Fruit fly (Drosophila melanogaster) whole organism, prepupa: Measurements from ENCODE around the gene dl.

Source experiments
- Blimp-1 ChIP-seq: fragments of 200-800 bp; sonication (Bioruptor generic); optimal IDR thresholded peaks from 3 replicates; lab custom pipeline; 2017; ENCODE audit warnings: missing biosample characterization, missing genetic modification characterization, mild to moderate bottlenecking, moderate library complexity, missing genetic modification reagents
- CG10631 ChIP-seq: fragments of 200-800 bp; sonication (Bioruptor generic); optimal IDR thresholded peaks from 2 replicates; lab custom pipeline; 2016; ENCODE audit warnings: missing biosample characterization, missing genetic modification characterization
- CG10669 ChIP-seq: fragments of 200-800 bp; sonication (Bioruptor generic); optimal IDR thresholded peaks from 3 replicates; lab custom pipeline; 2018; ENCODE audit warnings: missing biosample characterization, mild to moderate bottlenecking, missing genetic modification characterization, moderate library complexity
- CG11294 ChIP-seq: fragments of 200-800 bp; sonication (Bioruptor generic); IDR thresholded peaks from 2 replicates; pipeline ENCODE4 v1.3.6; 2022; ENCODE audit warnings: missing biosample characterization, missing genetic modification characterization
- CG11762 ChIP-seq: fragments of 200-800 bp; sonication (Bioruptor generic); optimal IDR thresholded peaks from 3 replicates; lab custom pipeline; 2016; ENCODE audit warnings: missing biosample characterization, missing genetic modification characterization; ENCODE audit not compliant: insufficient read depth
- CG11902 ChIP-seq: fragments of 200-800 bp; sonication (Bioruptor generic); optimal IDR thresholded peaks from 3 replicates; lab custom pipeline; 2016; ENCODE audit warnings: missing biosample characterization, missing genetic modification characterization
- CG15336 ChIP-seq: fragments of 200-800 bp; sonication (Bioruptor generic); IDR thresholded peaks from 2 replicates; pipeline ENCODE4 v1.3.6; 2022; ENCODE audit warnings: missing biosample characterization, missing genetic modification characterization
- CG1621 ChIP-seq: fragments of 200-800 bp; sonication (Bioruptor generic); optimal IDR thresholded peaks from 3 replicates; lab custom pipeline; 2018; ENCODE audit warnings: missing biosample characterization, mild to moderate bottlenecking, missing genetic modification characterization
- CG16779 ChIP-seq: fragments of 200-800 bp; sonication (Bioruptor generic); optimal IDR thresholded peaks from 3 replicates; lab custom pipeline; 2017; ENCODE audit warnings: missing biosample characterization, mild to moderate bottlenecking, missing genetic modification characterization
- CG3032 ChIP-seq: fragments of 200-800 bp; optimal IDR thresholded peaks from 2 replicates; lab custom pipeline; 2019; ENCODE audit warnings: missing biosample characterization, mild to moderate bottlenecking, missing genetic modification characterization, moderate library complexity
- CG31627 ChIP-seq: fragments of 200-800 bp; sonication (Bioruptor generic); optimal IDR thresholded peaks from 3 replicates; lab custom pipeline; 2016; ENCODE audit warnings: missing biosample characterization, missing genetic modification characterization
- CG32006 ChIP-seq: fragments of 200-800 bp; sonication (Bioruptor generic); optimal IDR thresholded peaks from 3 replicates; lab custom pipeline; 2017; ENCODE audit warnings: missing biosample characterization, mild to moderate bottlenecking, missing genetic modification characterization
- CG3919 ChIP-seq: fragments of 200-800 bp; sonication (Bioruptor generic); optimal IDR thresholded peaks from 3 replicates; lab custom pipeline; 2016; ENCODE audit warnings: missing biosample characterization, missing genetic modification characterization
- CG6163 ChIP-seq: fragments of 200-800 bp; sonication (Bioruptor generic); IDR thresholded peaks from 3 replicates; pipeline ENCODE4 v1.3.6; 2022; ENCODE audit warnings: missing biosample characterization, missing genetic modification characterization
- CG6276 ChIP-seq: fragments of 200-800 bp; sonication (Bioruptor generic); optimal IDR thresholded peaks from 2 replicates; lab custom pipeline; 2017; ENCODE audit warnings: missing biosample characterization, mild to moderate bottlenecking, missing genetic modification characterization
- CG6792 ChIP-seq: fragments of 200-800 bp; sonication (Bioruptor generic); optimal IDR thresholded peaks from 3 replicates; lab custom pipeline; 2016; ENCODE audit warnings: missing biosample characterization, missing genetic modification characterization
- CG6808 ChIP-seq: fragments of 200-800 bp; sonication (Bioruptor generic); optimal IDR thresholded peaks from 3 replicates; lab custom pipeline; 2017; ENCODE audit warnings: missing biosample characterization, missing genetic modification characterization, mild to moderate bottlenecking, moderate library complexity, missing genetic modification reagents
- CG8119 ChIP-seq: fragments of 200-800 bp; sonication (Bioruptor generic); IDR thresholded peaks from 3 replicates; pipeline ENCODE4 v1.3.6; 2022; ENCODE audit warnings: missing biosample characterization, missing genetic modification characterization
- CG8319 ChIP-seq: fragments of 200-800 bp; sonication (Bioruptor generic); optimal IDR thresholded peaks from 3 replicates; lab custom pipeline; 2016; ENCODE audit warnings: missing biosample characterization, missing genetic modification characterization
- CG8632 ChIP-seq: fragments of 200-800 bp; sonication (Bioruptor generic); optimal IDR thresholded peaks from 3 replicates; lab custom pipeline; 2016; ENCODE audit warnings: missing biosample characterization, missing genetic modification characterization
- Eip75B ChIP-seq: fragments of 200-800 bp; sonication (Bioruptor generic); optimal IDR thresholded peaks from 3 replicates; lab custom pipeline; 2016; ENCODE audit warnings: missing biosample characterization, missing genetic modification characterization
- Eip78C ChIP-seq: fragments of 200-800 bp; sonication (Bioruptor generic); peaks from one replicate; lab custom pipeline; 2016; ENCODE audit warnings: missing biosample characterization, missing genetic modification characterization
- Eip93F ChIP-seq: fragments of 200-800 bp; sonication (Bioruptor generic); optimal IDR thresholded peaks from 2 replicates; lab custom pipeline; 2016; ENCODE audit warnings: missing biosample characterization, mild to moderate bottlenecking, missing genetic modification characterization
- Ets96B ChIP-seq: fragments of 200-800 bp; optimal IDR thresholded peaks from 2 replicates; lab custom pipeline; 2019; ENCODE audit warnings: missing biosample characterization, mild to moderate bottlenecking, missing genetic modification characterization, moderate library complexity
- Gug ChIP-seq: fragments of 200-800 bp; sonication (Bioruptor generic); IDR thresholded peaks from 2 replicates; pipeline ENCODE4 v1.3.6; 2022; ENCODE audit warnings: missing biosample characterization, missing genetic modification characterization
- Met ChIP-seq: fragments of 200-800 bp; sonication (Bioruptor generic); optimal IDR thresholded peaks from 3 replicates; lab custom pipeline; 2016; ENCODE audit warnings: missing biosample characterization, missing genetic modification characterization
- OdsH ChIP-seq: fragments of 200-800 bp; sonication (Bioruptor generic); optimal IDR thresholded peaks from 3 replicates; lab custom pipeline; 2016; ENCODE audit warnings: missing biosample characterization, missing genetic modification characterization
- Smox ChIP-seq: fragments of 200-800 bp; sonication (Bioruptor generic); optimal IDR thresholded peaks from 3 replicates; lab custom pipeline; 2016; ENCODE audit warnings: missing biosample characterization, missing genetic modification characterization
- Sox102F ChIP-seq: fragments of 200-800 bp; sonication (Bioruptor generic); optimal IDR thresholded peaks from 2 replicates; lab custom pipeline; 2016; ENCODE audit warnings: missing biosample characterization, mild to moderate bottlenecking, missing genetic modification characterization
- Sox15 ChIP-seq: fragments of 200-800 bp; sonication (Bioruptor generic); optimal IDR thresholded peaks from 3 replicates; lab custom pipeline; 2016; ENCODE audit warnings: missing biosample characterization, missing genetic modification characterization
- achi ChIP-seq: fragments of 200-800 bp; sonication (Bioruptor generic); optimal IDR thresholded peaks from 3 replicates; lab custom pipeline; 2016; ENCODE audit warnings: missing biosample characterization, missing genetic modification characterization
- acj6 ChIP-seq: fragments of 200-800 bp; sonication (Bioruptor generic); optimal IDR thresholded peaks from 3 replicates; lab custom pipeline; 2016; ENCODE audit warnings: missing biosample characterization, missing genetic modification characterization
- cyc ChIP-seq: fragments of 200-800 bp; sonication (Bioruptor generic); optimal IDR thresholded peaks from 3 replicates; lab custom pipeline; 2016; ENCODE audit warnings: missing biosample characterization, missing genetic modification characterization
- dsx ChIP-seq: fragments of 200-800 bp; optimal IDR thresholded peaks from 3 replicates; lab custom pipeline; 2019; ENCODE audit warnings: missing biosample characterization, mild to moderate bottlenecking, missing genetic modification characterization, moderate library complexity; ENCODE audit not compliant: poor library complexity, severe bottlenecking
- fkh ChIP-seq: fragments of 200-800 bp; sonication (Bioruptor generic); optimal IDR thresholded peaks from 3 replicates; lab custom pipeline; 2017; ENCODE audit warnings: missing biosample characterization, mild to moderate bottlenecking, missing genetic modification characterization, moderate library complexity
- lz ChIP-seq: fragments of 200-800 bp; sonication (Bioruptor generic); optimal IDR thresholded peaks from 3 replicates; lab custom pipeline; 2016; ENCODE audit warnings: missing biosample characterization, missing genetic modification characterization
- net ChIP-seq: fragments of 200-800 bp; sonication (Bioruptor generic); optimal IDR thresholded peaks from 3 replicates; lab custom pipeline; 2016; ENCODE audit warnings: missing biosample characterization, missing genetic modification characterization
- pdm3 ChIP-seq: fragments of 200-800 bp; sonication (Bioruptor generic); optimal IDR thresholded peaks from 3 replicates; lab custom pipeline; 2016; ENCODE audit warnings: missing biosample characterization, missing genetic modification characterization
- salr ChIP-seq, 2 experiments: fragments of 200-800 bp; sonication (Bioruptor generic); optimal IDR thresholded peaks; 3 replicates each; lab custom pipeline; 2016 to 2018; ENCODE audit warnings: missing biosample characterization in 2 of 2, missing genetic modification characterization in 2 of 2, mild to moderate bottlenecking in 1 of 2
- spab ChIP-seq: fragments of 200-800 bp; sonication (Bioruptor generic); optimal IDR thresholded peaks from 2 replicates; lab custom pipeline; 2017; ENCODE audit warnings: missing biosample characterization, mild to moderate bottlenecking, missing genetic modification characterization, missing genetic modification reagents
- svp ChIP-seq: fragments of 200-800 bp; sonication (Bioruptor generic); peaks from one replicate; lab custom pipeline; 2016; ENCODE audit warnings: missing biosample characterization, missing genetic modification characterization
- vri ChIP-seq: fragments of 200-800 bp; sonication (Bioruptor generic); optimal IDR thresholded peaks from 3 replicates; lab custom pipeline; 2016; ENCODE audit warnings: missing biosample characterization, mild to moderate bottlenecking, missing genetic modification characterization

The dl gene

DNA sequence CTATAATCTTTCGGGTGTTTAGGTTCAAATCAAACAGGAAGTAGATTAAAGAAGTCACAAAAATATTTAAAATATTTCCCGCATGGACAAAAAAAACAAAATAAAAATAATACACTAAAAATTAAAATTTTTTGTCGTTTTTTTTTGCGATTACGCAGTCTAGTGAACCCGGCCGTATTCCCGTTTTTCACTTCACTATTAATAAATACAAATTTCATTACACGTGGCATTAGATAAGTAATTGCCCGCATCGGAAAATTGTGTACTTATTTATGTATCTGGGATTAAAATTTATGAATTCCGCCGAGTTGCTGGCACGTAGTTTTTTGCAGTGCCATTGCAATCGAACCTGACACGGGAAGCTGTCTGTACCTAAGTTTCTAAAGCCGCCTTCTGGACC is 23.0 kb downstream of the dl start (continued):
- TF ChIP-seq CG3919 (peak; percentile 17), salr (GFP tag; optimal IDR thresholded peaks at IDR 0.05; lab: Kevin White, UChicago) (peak in 1 of 2 experiments; percentile 26), Eip78C (peak; percentile 75), CG32006 (peak; percentile 76), Met (GFP tag; lab: Kevin White, UChicago) (peak; percentile 42), dsx (GFP tag; lab: Kevin White, UChicago) (no peak), CG1621 (tag; lab: Kevin White, UChicago) (peak; percentile 3), OdsH (GFP tag; lab: Kevin White, UChicago) (peak; percentile 54)

DNA sequence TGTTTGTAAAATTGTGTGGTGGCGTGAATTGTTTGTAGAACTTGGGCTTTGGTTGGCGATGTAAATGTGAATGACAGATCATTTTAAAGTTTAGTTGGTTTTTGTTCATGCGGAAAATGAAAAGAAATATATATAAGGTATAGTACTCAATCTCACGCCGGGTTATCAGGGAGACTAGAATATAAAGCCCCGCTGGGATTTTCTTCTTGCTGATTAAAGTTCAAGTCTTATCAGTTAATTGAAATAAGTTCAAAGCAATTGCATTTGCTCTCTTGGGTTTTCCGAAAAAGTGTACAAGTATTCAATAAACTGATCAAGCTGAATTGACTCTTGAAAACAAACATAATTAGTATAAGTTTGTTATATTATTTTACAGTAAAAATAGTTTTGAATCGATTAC is 24.8 kb downstream of the dl start:
- TF ChIP-seq svp (GFP tag; lab: Kevin White, UChicago), result peak; percentile 92
- TF ChIP-seq CG6792 (GFP tag; lab: Kevin White, UChicago), result no peak

DNA sequence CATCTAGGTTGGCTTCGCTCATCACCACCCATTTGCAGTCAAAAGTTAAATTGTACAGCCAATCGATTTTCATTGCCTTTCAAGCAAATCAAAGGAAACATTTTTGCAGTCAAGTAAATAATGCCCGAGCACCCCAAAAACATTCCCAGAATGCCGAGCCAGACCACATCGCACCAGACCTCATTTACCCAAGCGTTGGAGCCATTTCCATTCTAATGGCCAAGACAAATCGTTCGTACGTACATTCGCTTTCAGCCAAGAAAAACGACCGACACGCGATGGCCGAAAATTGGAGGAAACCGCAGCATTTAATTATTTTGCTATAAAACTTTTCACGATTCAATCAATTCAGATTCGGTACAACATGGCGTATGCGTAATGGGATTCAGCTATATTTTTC is 25.2 kb downstream of the dl start:
- TF ChIP-seq CG8632 (GFP tag; lab: Kevin White, UChicago) (no peak), CG16779 (tag; lab: Kevin White, UChicago) (no peak), Eip78C (no peak), Sox102F (GFP tag; lab: Kevin White, UChicago) (no peak)

DNA sequence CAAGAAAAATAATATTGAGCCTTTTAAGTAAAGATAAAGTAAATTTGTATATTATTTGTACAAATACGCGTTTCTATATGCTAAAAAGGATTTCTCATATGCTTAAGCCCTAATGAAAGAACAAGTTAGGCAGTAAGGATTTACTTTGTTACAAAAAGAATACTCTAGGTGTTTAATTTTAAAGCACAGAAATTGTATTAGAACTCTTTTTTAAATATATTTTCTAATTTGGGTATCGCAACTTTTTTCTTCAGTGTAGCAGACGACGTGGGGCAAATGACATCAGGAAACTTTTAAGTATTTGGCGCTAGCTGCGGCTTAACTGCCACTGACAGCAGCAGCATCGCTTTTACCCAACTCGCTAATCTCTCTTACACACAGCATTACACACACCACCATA is 28.1 kb downstream of the dl start:
- TF ChIP-seq Ets96B (tag; lab: Kevin White, UChicago) (peak; percentile 3), Eip78C (peak; percentile 61), CG10669 (no peak), svp (GFP tag; lab: Kevin White, UChicago) (peak; percentile 67), CG3032 (no peak), acj6 (GFP tag; lab: Kevin White, UChicago) (peak; percentile 3), pdm3 (GFP tag; lab: Kevin White, UChicago) (peak; percentile 29), CG31627 (GFP tag; lab: Kevin White, UChicago) (peak; percentile 6)

DNA sequence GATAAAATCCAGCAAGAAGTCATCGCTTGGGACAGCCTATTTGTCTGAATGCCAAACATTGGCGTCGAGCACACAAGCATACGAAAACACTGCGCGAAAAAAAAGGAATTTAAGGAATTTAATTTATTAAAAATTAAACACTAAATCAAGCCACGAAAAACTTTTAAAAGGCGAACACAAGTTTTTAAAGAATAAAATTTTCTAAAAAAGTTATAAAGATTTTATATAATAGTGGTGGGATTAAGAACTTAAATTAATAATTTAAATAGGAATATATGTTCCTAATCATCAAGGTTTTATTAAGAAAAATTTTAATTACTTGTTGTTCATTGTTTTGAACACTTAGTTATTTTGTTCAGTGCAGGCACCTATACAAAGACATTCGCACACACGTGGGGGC is 28.8 kb downstream of the dl start:
- TF ChIP-seq CG10631 (GFP tag; lab: Kevin White, UChicago) (peak; percentile 51), CG15336 (GFP tag; lab: Robert Waterston, UW) (peak; percentile 61; the same call in 1 of the 2 replicates), fkh (no peak), CG8632 (GFP tag; lab: Kevin White, UChicago) (peak; percentile 65), OdsH (GFP tag; lab: Kevin White, UChicago) (peak; percentile 35), Smox (GFP tag; lab: Kevin White, UChicago) (peak; percentile 4), CG31627 (GFP tag; lab: Kevin White, UChicago) (peak; percentile 52), net (GFP tag; lab: Kevin White, UChicago) (no peak), achi (peak; percentile 26), pdm3 (GFP tag; lab: Kevin White, UChicago) (peak; percentile 53), CG16779 (tag; lab: Kevin White, UChicago) (no peak), CG11294 (GFP tag; lab: Robert Waterston, UW) (no peak; the same call in 1 of the 2 replicates), cyc (peak; percentile 5), CG6163 (0 out of 3 replicates have a peak, but pooled peaks have one; percentile 26), Eip75B (GFP tag; lab: Kevin White, UChicago) (peak; percentile 55), CG8119 (peak; percentile 57; the same call in 2 of the 3 replicates), svp (GFP tag; lab: Kevin White, UChicago) (peak; percentile 64), lz (GFP tag; lab: Kevin White, UChicago) (peak; percentile 46), CG6276 (GFP tag; lab: Kevin White, UChicago) (no peak), dsx (GFP tag; lab: Kevin White, UChicago) (no peak), vri (GFP tag; lab: Kevin White, UChicago) (peak; percentile 9), Sox102F (GFP tag; lab: Kevin White, UChicago) (peak; percentile 57), Ets96B (tag; lab: Kevin White, UChicago) (no peak), CG10669 (peak; percentile 57), Sox15 (GFP tag; lab: Kevin White, UChicago) (peak; percentile 3), CG6808 (peak; percentile 59), CG11902 (GFP tag; lab: Kevin White, UChicago) (no peak), acj6 (GFP tag; lab: Kevin White, UChicago) (peak; percentile 75), CG11762 (GFP tag; lab: Kevin White, UChicago) (peak; percentile 21), Eip93F (GFP tag; lab: Kevin White, UChicago) (no peak), Met (GFP tag; lab: Kevin White, UChicago) (peak; percentile 60), CG8319 (GFP tag; lab: Kevin White, UChicago) (peak; percentile 20), Blimp-1 (GFP tag; lab: Kevin White, UChicago) (peak; percentile 10), Gug (GFP tag; lab: Robert Waterston, UW) (no peak), spab (peak; percentile 52)
